Fruit fly (Drosophila melanogaster): Measurements from ENCODE around the gene CG4502.

The CG4502 gene

dm6 chr2L:7148919-7149318 lies 55.1 kb downstream of the CG4502 start (continued):
- TF ChIP-seq CG15011 (GFP tag; optimal IDR thresholded peaks at IDR 0.05) (no peak), CG12219 (GFP tag; optimal IDR thresholded peaks at IDR 0.05) (no peak), nmo (GFP tag; optimal IDR thresholded peaks at IDR 0.05) (peak; percentile 45), Pdp1 (GFP tag; optimal IDR thresholded peaks at IDR 0.05) (peak; percentile 5 to 32), C15 (GFP tag; IDR thresholded peaks at IDR 0.05) (no peak), pnt (GFP tag; optimal IDR thresholded peaks at IDR 0.05) (peak; percentile 50), fd3F (GFP tag; optimal IDR thresholded peaks at IDR 0.05) (no peak), CG12236 (GFP tag; optimal IDR thresholded peaks at IDR 0.05) (no peak), CG4360 (GFP tag; IDR thresholded peaks at IDR 0.05) (no peak), Adf1 (GFP tag; IDR thresholded peaks at IDR 0.05) (no peak), Dref (GFP tag; IDR thresholded peaks at IDR 0.05) (no peak), gce (GFP tag; IDR thresholded peaks at IDR 0.05) (no peak), jigr1 (GFP tag; IDR thresholded peaks at IDR 0.05) (no peak), dpn (GFP tag; optimal IDR thresholded peaks at IDR 0.05) (peak; percentile 20 to 52), CG8359 (GFP tag; optimal IDR thresholded peaks at IDR 0.05; ENCODE audit: borderline replicate concordance) (no peak), ara (GFP tag; IDR thresholded peaks at IDR 0.05) (peak; percentile 65), CG6765 (GFP tag; optimal IDR thresholded peaks at IDR 0.05) (no peak), Doc2 (GFP tag; IDR thresholded peaks at IDR 0.05) (no peak), Ptx1 (GFP tag; IDR thresholded peaks at IDR 0.05) (peak; percentile 73), sens (GFP tag) (peak; percentile 86), CG13287 (GFP tag; IDR thresholded peaks at IDR 0.05; ENCODE audit: partially characterized antibody) (no peak), CG17361 (GFP tag; IDR thresholded peaks at IDR 0.05) (no peak; the same call in 2 of the 3 replicates), crp (GFP tag; optimal IDR thresholded peaks at IDR 0.05) (no peak), NfI (GFP tag; optimal IDR thresholded peaks at IDR 0.05) (no peak), CG4424 (GFP tag; optimal IDR thresholded peaks at IDR 0.05) (peak; percentile 45), z (GFP tag; IDR thresholded peaks at IDR 0.05) (no peak), CG11398 (GFP tag; optimal IDR thresholded peaks at IDR 0.05) (no peak), CG2712 (tag; optimal IDR thresholded peaks at IDR 0.05) (peak; percentile 43), CG12744 (GFP tag; optimal IDR thresholded peaks at IDR 0.05) (no peak), dmrt99B (tag; optimal IDR thresholded peaks at IDR 0.05) (peak; percentile 59), CrebB (tag; optimal IDR thresholded peaks at IDR 0.05) (no peak), Dip2 (GFP tag; IDR thresholded peaks at IDR 0.05) (no peak), ato (GFP tag; IDR thresholded peaks at IDR 0.05; ENCODE audit: partially characterized antibody) (no peak), CG4617 (GFP tag; optimal IDR thresholded peaks at IDR 0.05; ENCODE audit: borderline replicate concordance) (no peak), Hsf (GFP tag; optimal IDR thresholded peaks at IDR 0.05) (peak; percentile 44), run (tag; optimal IDR thresholded peaks at IDR 0.05) (no peak), psq (GFP tag; optimal IDR thresholded peaks at IDR 0.05) (no peak), Neu2 (GFP tag; optimal IDR thresholded peaks at IDR 0.05; ENCODE audit: borderline replicate concordance) (no peak), CG18764 (GFP tag; optimal IDR thresholded peaks at IDR 0.05) (no peak), CG11456 (GFP tag; IDR thresholded peaks at IDR 0.05) (no peak), peb (GFP tag; IDR thresholded peaks at IDR 0.05) (no peak), CG1602 (GFP tag; optimal IDR thresholded peaks at IDR 0.05) (peak; percentile 17), PHDP (tag; optimal IDR thresholded peaks at IDR 0.05) (peak; percentile 53), Deaf1 (tag; optimal IDR thresholded peaks at IDR 0.05) (no peak), CG17829 (tag; optimal IDR thresholded peaks at IDR 0.05) (peak; percentile 23), maf-S (GFP tag; optimal IDR thresholded peaks at IDR 0.05) (no peak), Opbp (GFP tag; IDR thresholded peaks at IDR 0.05; ENCODE audit: partially characterized antibody) (no peak), ranshi (GFP tag; IDR thresholded peaks at IDR 0.05) (peak; percentile 39; the same call in 1 of the 2 replicates), kay (GFP tag; optimal IDR thresholded peaks at IDR 0.05) (peak; percentile 4), knrl (GFP tag; IDR thresholded peaks at IDR 0.05; ENCODE audit: partially characterized antibody) (no peak), Hr39 (optimal IDR thresholded peaks at IDR 0.05) (no peak), CG15601 (tag; optimal IDR thresholded peaks at IDR 0.05) (no peak)
